Fruit fly (Drosophila melanogaster) whole organism, adult: ENCODE data around the gene Elo68beta.

Source experiments
- CG11617 ChIP-seq: fragments of 200-800 bp; sonication (Bioruptor generic); optimal IDR thresholded peaks from 2 replicates; lab custom pipeline; 2017; ENCODE audit warnings: mild to moderate bottlenecking, missing biosample characterization, missing genetic modification reagents, missing genetic modification characterization
- CG12768 ChIP-seq: fragments of 200-800 bp; sonication (Bioruptor generic); optimal IDR thresholded peaks from 2 replicates; lab custom pipeline; 2017; ENCODE audit warnings: missing biosample characterization, missing genetic modification characterization, mild to moderate bottlenecking, moderate library complexity, missing genetic modification reagents
- CG14711 ChIP-seq: fragments of 200-800 bp; sonication (Bioruptor generic); optimal IDR thresholded peaks from 2 replicates; lab custom pipeline; 2018; ENCODE audit warnings: missing biosample characterization, mild to moderate bottlenecking, missing genetic modification characterization, moderate library complexity
- CG1620 ChIP-seq: fragments of 200-800 bp; sonication (Bioruptor generic); optimal IDR thresholded peaks from 2 replicates; lab custom pipeline; 2016; ENCODE audit warnings: missing biosample characterization, missing genetic modification characterization
- CG33017 ChIP-seq: fragments of 200-800 bp; sonication (Bioruptor generic); optimal IDR thresholded peaks from 2 replicates; lab custom pipeline; 2018; ENCODE audit warnings: missing biosample characterization, mild to moderate bottlenecking, missing genetic modification characterization, moderate library complexity
- CG5204 ChIP-seq: fragments of 200-800 bp; sonication (Bioruptor generic); optimal IDR thresholded peaks from 2 replicates; lab custom pipeline; 2016; ENCODE audit warnings: missing biosample characterization, missing genetic modification characterization
- CG7045 ChIP-seq: fragments of 200-800 bp; sonication (Bioruptor generic); optimal IDR thresholded peaks from 2 replicates; lab custom pipeline; 2017; ENCODE audit warnings: missing biosample characterization, mild to moderate bottlenecking, missing genetic modification characterization
- CG7101 ChIP-seq: fragments of 200-800 bp; sonication (Bioruptor generic); optimal IDR thresholded peaks from 2 replicates; lab custom pipeline; 2018; ENCODE audit warnings: missing biosample characterization, mild to moderate bottlenecking, missing genetic modification characterization, moderate library complexity
- Clk ChIP-seq: fragments of 200-800 bp; sonication (Bioruptor generic); optimal IDR thresholded peaks from 2 replicates; lab custom pipeline; 2017; ENCODE audit warnings: missing biosample characterization, missing genetic modification characterization
- Crg-1 ChIP-seq: fragments of 200-800 bp; sonication (Bioruptor generic); optimal IDR thresholded peaks from 2 replicates; lab custom pipeline; 2016; ENCODE audit warnings: missing biosample characterization, missing genetic modification characterization
- Hr96 ChIP-seq: fragments of 200-800 bp; sonication (Bioruptor generic); optimal IDR thresholded peaks from 2 replicates; lab custom pipeline; 2016; ENCODE audit warnings: missing biosample characterization, missing genetic modification characterization
- Mnt ChIP-seq: fragments of 200-800 bp; sonication (Bioruptor generic); optimal IDR thresholded peaks from 2 replicates; lab custom pipeline; 2016; ENCODE audit warnings: missing biosample characterization, mild to moderate bottlenecking, missing genetic modification characterization
- bab1 ChIP-seq: fragments of 200-800 bp; sonication (Bioruptor generic); optimal IDR thresholded peaks from 3 replicates; lab custom pipeline; 2019; ENCODE audit warnings: missing biosample characterization, mild to moderate bottlenecking, missing genetic modification characterization, moderate library complexity
- cic ChIP-seq: fragments of 200-800 bp; sonication (Bioruptor generic); optimal IDR thresholded peaks from 2 replicates; lab custom pipeline; 2017; ENCODE audit warnings: missing biosample characterization, mild to moderate bottlenecking, missing genetic modification characterization, moderate library complexity
- cnc ChIP-seq, 2 experiments: fragments of >200 bp; optimal IDR thresholded peaks; 2 replicates each; lab custom pipeline; 2017
- kay ChIP-seq: fragments of 200-800 bp; sonication (Bioruptor generic); peaks from one replicate; lab custom pipeline; 2016; ENCODE audit warnings: missing biosample characterization, missing genetic modification characterization, borderline replicate concordance
- ovo ChIP-seq: fragments of 200-800 bp; sonication (Bioruptor generic); optimal IDR thresholded peaks from 2 replicates; lab custom pipeline; 2016; ENCODE audit warnings: missing biosample characterization, missing genetic modification characterization
- pad ChIP-seq: fragments of 200-800 bp; sonication (Bioruptor generic); optimal IDR thresholded peaks from 3 replicates; lab custom pipeline; 2017; ENCODE audit warnings: missing biosample characterization, missing genetic modification characterization, mild to moderate bottlenecking, moderate library complexity, missing genetic modification reagents
- tj ChIP-seq: fragments of 200-800 bp; sonication (Bioruptor generic); optimal IDR thresholded peaks from 3 replicates; lab custom pipeline; 2017; ENCODE audit warnings: missing biosample characterization, mild to moderate bottlenecking, missing genetic modification characterization, moderate library complexity
- toe ChIP-seq: fragments of 200-800 bp; sonication (Bioruptor generic); optimal IDR thresholded peaks from 2 replicates; lab custom pipeline; 2016; ENCODE audit warnings: missing biosample characterization, missing genetic modification characterization

Elo68beta gene

dm6 chr3L:11124439-11124838 is 22.9 kb upstream of the Elo68beta start:
- TF ChIP-seq CG14711 (tag; lab: Kevin White, UChicago), result no peak
- TF ChIP-seq CG7101 (tag; lab: Kevin White, UChicago), result no peak
- no peak for TF ChIP-seq pad
- no peak for TF ChIP-seq CG1620 (GFP tag; lab: Kevin White, UChicago)
- TF ChIP-seq CG5204, result no peak
- no peak for TF ChIP-seq cic (GFP tag; lab: Kevin White, UChicago)
- TF ChIP-seq CG12768, result no peak
- TF ChIP-seq ovo (GFP tag; lab: Kevin White, UChicago), result no peak
- TF ChIP-seq Crg-1 (GFP tag; lab: Kevin White, UChicago), result no peak
- no peak for TF ChIP-seq kay (GFP tag; lab: Kevin White, UChicago)
- no peak for TF ChIP-seq Hr96 (GFP tag; lab: Kevin White, UChicago)
- no peak for TF ChIP-seq Mnt (GFP tag; lab: Kevin White, UChicago)
- no peak for TF ChIP-seq CG7045
- no peak for TF ChIP-seq tj (GFP tag; lab: Kevin White, UChicago)
- TF ChIP-seq CG11617 (GFP tag; lab: Kevin White, UChicago), result no peak

DNA sequence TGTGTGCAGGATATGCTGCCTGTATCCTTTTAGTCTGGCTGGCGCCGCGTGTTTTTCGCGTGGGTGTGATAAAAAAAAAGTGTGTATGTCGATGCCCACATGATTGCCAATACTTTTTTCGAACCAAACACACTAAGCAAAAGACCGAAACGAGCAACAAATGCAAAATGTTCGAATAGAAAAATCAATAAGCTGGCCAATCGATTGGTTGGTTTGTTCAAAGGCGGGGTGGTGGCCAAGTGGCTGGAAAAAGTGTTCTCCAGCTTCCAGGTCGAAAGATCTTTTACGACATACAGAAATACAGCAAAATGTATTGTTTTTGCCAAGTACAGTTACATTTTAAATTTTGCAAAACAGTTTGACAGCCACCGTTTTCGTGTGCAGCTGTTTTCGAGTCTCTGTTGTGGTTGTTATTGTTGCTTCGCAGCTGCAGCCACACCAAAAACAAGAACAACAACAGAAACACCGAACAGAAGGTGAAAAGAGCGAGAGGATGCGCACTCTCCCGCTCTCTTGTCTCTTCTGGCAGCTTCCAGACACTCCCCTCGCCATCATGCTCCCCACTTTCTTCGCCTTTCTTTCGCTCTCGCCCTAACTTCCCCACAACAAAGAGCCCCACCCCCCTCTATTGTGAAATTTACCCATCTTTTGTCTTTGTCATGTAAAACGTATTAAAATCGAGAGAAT is 22.2 kb upstream of the Elo68beta start:
- TF ChIP-seq CG12768 (no peak), Clk (GFP tag; lab: Kevin White, UChicago) (no peak), CG14711 (tag; lab: Kevin White, UChicago) (no peak), cnc (optimal IDR thresholded peaks at IDR 0.05; lab: Kevin White, UChicago) (no peak), ovo (GFP tag; lab: Kevin White, UChicago) (peak; percentile 24), pad (peak; percentile 67), CG33017 (no peak), Hr96 (GFP tag; lab: Kevin White, UChicago) (no peak), kay (GFP tag; lab: Kevin White, UChicago) (no peak), CG7101 (tag; lab: Kevin White, UChicago) (no peak), cic (GFP tag; lab: Kevin White, UChicago) (no peak), tj (GFP tag; lab: Kevin White, UChicago) (no peak), CG5204 (no peak), Crg-1 (GFP tag; lab: Kevin White, UChicago) (no peak)

- no peak for TF ChIP-seq ovo (GFP tag; lab: Kevin White, UChicago)
- peak in 1 of 2 experiments; percentile 21 for TF ChIP-seq cnc (optimal IDR thresholded peaks at IDR 0.05; lab: Kevin White, UChicago)
- TF ChIP-seq Mnt (GFP tag; lab: Kevin White, UChicago), result peak; percentile 73
- peak; percentile 24 for TF ChIP-seq Hr96 (GFP tag; lab: Kevin White, UChicago)
- TF ChIP-seq CG1620 (GFP tag; lab: Kevin White, UChicago), result peak; percentile 51
- no peak for TF ChIP-seq toe (GFP tag; lab: Kevin White, UChicago)
- no peak for TF ChIP-seq CG7045
- TF ChIP-seq CG7101 (tag; lab: Kevin White, UChicago), result peak; percentile 45
- peak; percentile 71 for TF ChIP-seq bab1 (GFP tag; lab: Kevin White, UChicago)
- peak; percentile 73 for TF ChIP-seq cic (GFP tag; lab: Kevin White, UChicago)
- peak; percentile 47 for TF ChIP-seq CG11617 (GFP tag; lab: Kevin White, UChicago)
- TF ChIP-seq kay (GFP tag; lab: Kevin White, UChicago), result no peak
- TF ChIP-seq tj (GFP tag; lab: Kevin White, UChicago), result peak; percentile 26
Measured at dm6 chr3L:11123088-11123487, 21.6 kb upstream of the Elo68beta start, which contains the start of the genes Ufd1 and NaPi-III. Ufd1 (minus strand) TSS chr3L:11123216. NaPi-III (plus strand) TSS chr3L:11123348.

dm6 chr3L:11120419-11120958 is 19.0 kb upstream of the Elo68beta start, which contains the start of the genes FoxK and mRpL2:
FoxK (minus strand) TSS chr3L:11120783.
mRpL2 (plus strand) TSS chr3L:11120847.
- TF ChIP-seq cnc (optimal IDR thresholded peaks at IDR 0.05; lab: Kevin White, UChicago) (no peak), kay (GFP tag; lab: Kevin White, UChicago) (peak; percentile 98), Clk (GFP tag; lab: Kevin White, UChicago) (peak; percentile 7), CG11617 (GFP tag; lab: Kevin White, UChicago) (peak; percentile 89), cic (GFP tag; lab: Kevin White, UChicago) (peak; percentile 93), pad (no peak), Mnt (GFP tag; lab: Kevin White, UChicago) (peak; percentile 91), Crg-1 (GFP tag; lab: Kevin White, UChicago) (peak; percentile 15), tj (GFP tag; lab: Kevin White, UChicago) (peak; percentile 88), CG33017 (peak; percentile 72), CG12768 (peak; percentile 85), CG7101 (tag; lab: Kevin White, UChicago) (peak; percentile 7), CG1620 (GFP tag; lab: Kevin White, UChicago) (peak; percentile 64), ovo (GFP tag; lab: Kevin White, UChicago) (peak; percentile 9), toe (GFP tag; lab: Kevin White, UChicago) (peak; percentile 58), bab1 (GFP tag; lab: Kevin White, UChicago) (peak; percentile 31), CG14711 (tag; lab: Kevin White, UChicago) (peak; percentile 51), CG5204 (no peak), Hr96 (GFP tag; lab: Kevin White, UChicago) (peak; percentile 57), CG7045 (peak; percentile 71)

DNA sequence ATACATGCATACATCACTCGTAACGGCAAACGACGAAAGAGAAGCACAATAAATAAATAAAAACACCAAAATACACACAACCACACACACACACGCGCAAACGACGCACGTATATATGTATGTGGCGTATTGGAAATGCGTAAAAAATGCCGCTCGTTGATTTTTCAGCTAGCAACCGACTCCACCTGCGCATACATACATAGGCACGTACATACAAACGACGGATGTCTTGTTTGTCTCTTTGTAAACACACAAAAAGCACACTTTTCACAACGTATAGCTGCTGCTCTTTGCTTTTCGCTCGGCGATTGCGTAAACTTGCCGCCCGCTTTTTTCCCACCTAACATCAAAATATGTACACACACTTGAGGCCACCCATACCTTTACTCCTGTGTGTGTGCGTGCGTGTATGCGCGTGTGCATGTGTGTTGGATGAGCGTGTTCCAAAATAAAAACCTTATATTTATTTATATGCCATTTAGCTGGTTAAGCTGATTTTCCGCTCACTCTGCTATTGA is 18.5 kb upstream of the Elo68beta start:
- TF ChIP-seq ovo (GFP tag; lab: Kevin White, UChicago), result peak; percentile 47
- no peak for TF ChIP-seq cnc (optimal IDR thresholded peaks at IDR 0.05; lab: Kevin White, UChicago)
